Fruit fly (Drosophila melanogaster) whole organism, embryonic: ENCODE results near the gene dysf.

Experiments
- Ada2b ChIP-seq: fragments of 200-800 bp; sonication (Bioruptor generic); IDR thresholded peaks from 2 replicates; pipeline ENCODE4 v1.3.6; 2022; ENCODE audit warnings: missing biosample characterization, missing genetic modification characterization
- CG11247 ChIP-seq: fragments of 200-800 bp; sonication (Bioruptor generic); IDR thresholded peaks from 2 replicates; pipeline ENCODE4 v1.3.6; 2022; ENCODE audit warnings: missing biosample characterization, missing genetic modification characterization
- CG13624 ChIP-seq: fragments of 200-800 bp; sonication (Bioruptor generic); optimal IDR thresholded peaks from 2 replicates; lab custom pipeline; 2016; ENCODE audit warnings: missing biosample characterization, missing genetic modification characterization
- CG14441 ChIP-seq: fragments of 200-800 bp; sonication (Bioruptor generic); IDR thresholded peaks from 2 replicates; pipeline ENCODE4 v1.3.6; 2022; ENCODE audit warnings: missing biosample characterization, missing genetic modification characterization
- CG1647 ChIP-seq: fragments of 200-800 bp; sonication (Bioruptor generic); optimal IDR thresholded peaks from 3 replicates; lab custom pipeline; 2016; ENCODE audit warnings: missing biosample characterization, missing genetic modification characterization
- CG16815 ChIP-seq: fragments of 200-800 bp; sonication (Bioruptor generic); optimal IDR thresholded peaks from 3 replicates; lab custom pipeline; 2017; ENCODE audit warnings: missing biosample characterization, mild to moderate bottlenecking, missing genetic modification characterization
- CG17361 ChIP-seq: fragments of 200-800 bp; sonication (Bioruptor generic); IDR thresholded peaks from 3 replicates; pipeline ENCODE4 v1.3.6; 2022; ENCODE audit warnings: missing biosample characterization, missing genetic modification characterization
- CG17385 ChIP-seq: fragments of 200-800 bp; sonication (Bioruptor generic); optimal IDR thresholded peaks from 3 replicates; lab custom pipeline; 2018; ENCODE audit warnings: missing biosample characterization, mild to moderate bottlenecking, missing genetic modification characterization
- CG2202 ChIP-seq: fragments of 200-800 bp; sonication (Bioruptor generic); optimal IDR thresholded peaks from 2 replicates; lab custom pipeline; 2018; ENCODE audit warnings: missing biosample characterization, mild to moderate bottlenecking, missing genetic modification characterization
- CG30431 ChIP-seq: fragments of 200-800 bp; sonication (Bioruptor generic); optimal IDR thresholded peaks from 2 replicates; lab custom pipeline; 2017; ENCODE audit warnings: missing biosample characterization, missing genetic modification characterization
- CG4360 ChIP-seq: fragments of 200-800 bp; sonication (Bioruptor generic); IDR thresholded peaks from 2 replicates; pipeline ENCODE4 v1.3.6; 2022; ENCODE audit warnings: missing biosample characterization, missing genetic modification characterization
- CG5245 ChIP-seq: fragments of 200-800 bp; sonication (Bioruptor generic); optimal IDR thresholded peaks from 3 replicates; lab custom pipeline; 2016; ENCODE audit warnings: missing biosample characterization, missing genetic modification characterization
- CG6654 ChIP-seq: fragments of 200-800 bp; sonication (Bioruptor generic); optimal IDR thresholded peaks from 2 replicates; lab custom pipeline; 2017; ENCODE audit warnings: missing biosample characterization, mild to moderate bottlenecking, missing genetic modification characterization
- CG6689 ChIP-seq: fragments of 200-800 bp; sonication (Bioruptor generic); IDR thresholded peaks from 2 replicates; pipeline ENCODE4 v1.3.6; 2022; ENCODE audit warnings: missing biosample characterization, missing genetic modification characterization
- CG7271 ChIP-seq: fragments of 200-800 bp; sonication (Bioruptor generic); optimal IDR thresholded peaks from 2 replicates; lab custom pipeline; 2018; ENCODE audit warnings: missing biosample characterization, mild to moderate bottlenecking, missing genetic modification characterization, moderate library complexity
- CG7357 ChIP-seq: fragments of 200-800 bp; sonication (Bioruptor generic); IDR thresholded peaks from 3 replicates; pipeline ENCODE4 v1.3.6; 2022; ENCODE audit warnings: missing biosample characterization, missing genetic modification characterization
- CG8089 ChIP-seq: fragments of 200-800 bp; sonication (Bioruptor generic); optimal IDR thresholded peaks from 3 replicates; lab custom pipeline; 2016; ENCODE audit warnings: missing biosample characterization, missing genetic modification characterization
- Fer3 ChIP-seq: fragments of 200-800 bp; sonication (Bioruptor generic); optimal IDR thresholded peaks from 2 replicates; lab custom pipeline; 2018; ENCODE audit warnings: missing biosample characterization, mild to moderate bottlenecking, missing genetic modification characterization, moderate library complexity
- HHEX ChIP-seq: fragments of 200-800 bp; sonication (Bioruptor generic); optimal IDR thresholded peaks from 3 replicates; lab custom pipeline; 2017; ENCODE audit warnings: missing biosample characterization, mild to moderate bottlenecking, missing genetic modification characterization, missing genetic modification reagents
- HLH4C ChIP-seq: fragments of 200-800 bp; sonication (Bioruptor generic); IDR thresholded peaks from 3 replicates; pipeline ENCODE4 v1.3.6; 2022; ENCODE audit warnings: missing biosample characterization, missing genetic modification characterization; ENCODE audit not compliant: partially characterized antibody
- NC2α ChIP-seq: fragments of 200-800 bp; sonication (Bioruptor generic); optimal IDR thresholded peaks from 2 replicates; lab custom pipeline; 2016; ENCODE audit warnings: missing biosample characterization, missing genetic modification characterization
- Oli ChIP-seq: fragments of 200-800 bp; sonication (Bioruptor generic); optimal IDR thresholded peaks from 2 replicates; lab custom pipeline; 2018; ENCODE audit warnings: missing biosample characterization, mild to moderate bottlenecking, missing genetic modification characterization, moderate library complexity
- PHDP ChIP-seq: fragments of 200-800 bp; sonication (Bioruptor generic); optimal IDR thresholded peaks from 3 replicates; lab custom pipeline; 2018; ENCODE audit warnings: missing biosample characterization, mild to moderate bottlenecking, missing genetic modification characterization, moderate library complexity
- Rfx ChIP-seq: fragments of 200-800 bp; sonication (Bioruptor generic); IDR thresholded peaks from 2 replicates; pipeline ENCODE4 v1.3.6; 2022; ENCODE audit warnings: missing biosample characterization, missing genetic modification characterization
- Six4 ChIP-seq: fragments of 200-800 bp; sonication (Bioruptor generic); optimal IDR thresholded peaks from 2 replicates; lab custom pipeline; 2016; ENCODE audit warnings: missing biosample characterization, missing genetic modification characterization
- Stat92E ChIP-seq, 3 experiments: fragments of >200 bp in 2 of 3; fragments of 200-800 bp in 1 of 3; sonication (Bioruptor generic) in 1 of 3; optimal IDR thresholded peaks; 2 replicates each; lab custom pipeline; 2017 to 2019; ENCODE audit warnings: missing biosample characterization in 3 of 3, missing genetic modification characterization in 3 of 3, mild to moderate bottlenecking in 1 of 3, moderate library complexity in 1 of 3
- Xbp1 ChIP-seq: fragments of 200-800 bp; sonication (Bioruptor generic); optimal IDR thresholded peaks from 3 replicates; lab custom pipeline; 2016; ENCODE audit warnings: missing biosample characterization, mild to moderate bottlenecking, missing genetic modification characterization
- bab2 ChIP-seq: fragments of 200-800 bp; sonication (Bioruptor generic); optimal IDR thresholded peaks from 2 replicates; lab custom pipeline; 2016; ENCODE audit warnings: missing biosample characterization, missing genetic modification characterization
- br ChIP-seq: fragments of >200 bp; optimal IDR thresholded peaks from 2 replicates; lab custom pipeline; 2017
- cato ChIP-seq: fragments of 200-800 bp; sonication (Bioruptor generic); optimal IDR thresholded peaks from 2 replicates; lab custom pipeline; 2016; ENCODE audit warnings: missing biosample characterization, missing genetic modification characterization, borderline replicate concordance
- chinmo ChIP-seq: fragments of 200-800 bp; sonication (Bioruptor generic); IDR thresholded peaks from 4 replicates; pipeline ENCODE4 v1.3.6; 2022; ENCODE audit warnings: missing biosample characterization, missing genetic modification characterization; ENCODE audit not compliant: partially characterized antibody
- corto ChIP-seq: fragments of 200-800 bp; sonication (Bioruptor generic); optimal IDR thresholded peaks from 2 replicates; lab custom pipeline; 2016; ENCODE audit warnings: missing biosample characterization, mild to moderate bottlenecking, missing genetic modification characterization, moderate library complexity
- fd3F ChIP-seq: fragments of 200-800 bp; sonication (Bioruptor generic); optimal IDR thresholded peaks from 2 replicates; lab custom pipeline; 2018; ENCODE audit warnings: missing biosample characterization, mild to moderate bottlenecking, missing genetic modification characterization, moderate library complexity
- gro ChIP-seq: fragments of 200-800 bp; sonication (Bioruptor generic); optimal IDR thresholded peaks from 2 replicates; lab custom pipeline; 2016; ENCODE audit warnings: missing biosample characterization, missing genetic modification characterization
- hkb ChIP-seq, 2 experiments: fragments of 200-800 bp in 1 of 2; fragments of >200 bp in 1 of 2; sonication (Bioruptor generic) in 1 of 2; IDR thresholded peaks in 1 of 2; optimal IDR thresholded peaks in 1 of 2; 2 replicates each; pipeline versions ENCODE4 v1.3.6 to Lab custom; 2017 to 2022; ENCODE audit warnings: missing biosample characterization in 1 of 2, missing genetic modification characterization in 1 of 2
- kay ChIP-seq: fragments of 200-800 bp; sonication (Bioruptor generic); optimal IDR thresholded peaks from 2 replicates; lab custom pipeline; 2016; ENCODE audit warnings: missing biosample characterization, missing genetic modification characterization
- lmd ChIP-seq: fragments of 200-800 bp; sonication (Bioruptor generic); IDR thresholded peaks from 2 replicates; pipeline ENCODE4 v1.3.6; 2022; ENCODE audit warnings: missing biosample characterization, missing genetic modification characterization
- lov ChIP-seq, 2 experiments: fragments of 200-800 bp in 1 of 2; fragments of >200 bp in 1 of 2; sonication (Bioruptor generic) in 1 of 2; IDR thresholded peaks in 1 of 2; optimal IDR thresholded peaks in 1 of 2; 2 replicates in 1 of 2; 3 replicates in 1 of 2; pipeline versions ENCODE4 v1.3.6 to Lab custom; 2017 to 2022; ENCODE audit warnings: missing biosample characterization in 1 of 2, missing genetic modification characterization in 1 of 2
- mirr ChIP-seq: fragments of 200-800 bp; sonication (Bioruptor generic); optimal IDR thresholded peaks from 3 replicates; lab custom pipeline; 2018; ENCODE audit warnings: missing biosample characterization, mild to moderate bottlenecking, missing genetic modification characterization
- nmo ChIP-seq: fragments of 200-800 bp; sonication (Bioruptor generic); optimal IDR thresholded peaks from 2 replicates; lab custom pipeline; 2018; ENCODE audit warnings: missing biosample characterization, mild to moderate bottlenecking, missing genetic modification characterization, moderate library complexity
- pan ChIP-seq, 4 experiments: fragments of >200 bp in 3 of 4; fragments of 200-800 bp in 1 of 4; sonication (Bioruptor generic) in 1 of 4; optimal IDR thresholded peaks in 3 of 4; IDR thresholded peaks in 1 of 4; 2 replicates each; pipeline versions ENCODE4 v1.3.6 to Lab custom; 2017 to 2022; ENCODE audit warnings: missing biosample characterization in 2 of 4, missing genetic modification characterization in 2 of 4, mixed read lengths in 1 of 4
- pita ChIP-seq: fragments of 200-800 bp; sonication (Bioruptor generic); optimal IDR thresholded peaks from 2 replicates; lab custom pipeline; 2017; ENCODE audit warnings: missing biosample characterization, mild to moderate bottlenecking, missing genetic modification characterization
- ranshi ChIP-seq: fragments of 200-800 bp; sonication (Bioruptor generic); IDR thresholded peaks from 2 replicates; pipeline ENCODE4 v1.3.6; 2022; ENCODE audit warnings: missing biosample characterization, missing genetic modification characterization
- sd ChIP-seq: fragments of 200-800 bp; sonication (Bioruptor generic); optimal IDR thresholded peaks from 3 replicates; lab custom pipeline; 2018; ENCODE audit warnings: missing biosample characterization, mild to moderate bottlenecking, missing genetic modification characterization, moderate library complexity
- slou ChIP-seq: fragments of 200-800 bp; sonication (Bioruptor generic); optimal IDR thresholded peaks from 3 replicates; lab custom pipeline; 2016; ENCODE audit warnings: missing biosample characterization, missing genetic modification characterization
- stc ChIP-seq: fragments of 200-800 bp; sonication (Bioruptor generic); IDR thresholded peaks from 2 replicates; pipeline ENCODE4 v1.3.6; 2022; ENCODE audit warnings: missing biosample characterization, missing genetic modification characterization
- tap ChIP-seq: fragments of 200-800 bp; optimal IDR thresholded peaks from 3 replicates; lab custom pipeline; 2019; ENCODE audit warnings: missing biosample characterization, mild to moderate bottlenecking, missing genetic modification characterization, moderate library complexity
- trem ChIP-seq: fragments of 200-800 bp; optimal IDR thresholded peaks from 3 replicates; lab custom pipeline; 2019; ENCODE audit warnings: missing biosample characterization, mild to moderate bottlenecking, missing genetic modification characterization, moderate library complexity
- wor ChIP-seq: fragments of 200-800 bp; sonication (Bioruptor generic); IDR thresholded peaks from 2 replicates; pipeline ENCODE4 v1.3.6; 2022; ENCODE audit warnings: missing biosample characterization, missing genetic modification characterization
- zfh2 ChIP-seq: fragments of 200-800 bp; sonication (Bioruptor generic); optimal IDR thresholded peaks from 2 replicates; lab custom pipeline; 2016; ENCODE audit warnings: missing biosample characterization, missing genetic modification characterization

The dysf gene

DNA sequence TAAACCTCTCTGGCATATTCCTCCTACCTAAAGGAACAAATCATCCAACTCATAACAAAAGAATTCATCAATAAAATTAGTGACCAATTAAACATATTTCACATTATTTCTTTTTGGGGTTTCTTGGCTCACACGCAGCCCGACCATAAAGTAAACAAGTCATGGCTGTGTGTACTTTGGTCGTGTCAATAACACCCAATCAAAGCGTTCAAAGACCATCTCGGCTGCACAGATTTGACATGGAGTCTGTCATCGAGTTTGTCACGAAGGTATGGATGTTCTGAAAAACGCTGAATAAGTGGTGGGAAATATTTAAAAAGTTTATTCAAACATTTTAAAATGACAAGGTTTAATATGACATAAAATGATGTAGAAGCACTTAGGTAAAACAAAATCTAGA lies 32.1 kb upstream of the dysf start (continued):
- TF ChIP-seq lov (optimal IDR thresholded peaks at IDR 0.05; lab: Kevin White, UChicago) (no peak), lov (GFP tag; IDR thresholded peaks at IDR 0.05; lab: Robert Waterston, UW) (peak; percentile 41; the same call in 1 of the 3 replicates), CG2202 (tag; lab: Kevin White, UChicago) (peak; percentile 42), cato (peak; percentile 21), CG13624 (GFP tag; lab: Kevin White, UChicago) (peak; percentile 1), Fer3 (tag; lab: Kevin White, UChicago) (peak; percentile 53), Six4 (GFP tag; lab: Kevin White, UChicago) (no peak), corto (GFP tag; lab: Kevin White, UChicago) (no peak), nmo (GFP tag; lab: Kevin White, UChicago) (peak; percentile 8), gro (GFP tag; lab: Kevin White, UChicago) (no peak), chinmo (GFP tag; lab: Robert Waterston, UW) (no peak), Xbp1 (GFP tag; lab: Kevin White, UChicago) (no peak), Oli (tag; lab: Kevin White, UChicago) (no peak), CG5245 (GFP tag; lab: Kevin White, UChicago) (no peak), PHDP (peak; percentile 62), NC2α (GFP tag; lab: Kevin White, UChicago) (no peak), CG17361 (no peak), CG8089 (GFP tag; lab: Kevin White, UChicago) (peak; percentile 9), kay (GFP tag; lab: Kevin White, UChicago) (no peak), wor (no peak), bab2 (peak; percentile 27), CG7271 (tag; lab: Kevin White, UChicago) (no peak), HLH4C (no peak), trem (tag; lab: Kevin White, UChicago) (no peak), pita (no peak), tap (tag; lab: Kevin White, UChicago) (peak; percentile 16), pan (optimal IDR thresholded peaks at IDR 0.05; lab: Kevin White, UChicago) (no peak), pan (GFP tag; optimal IDR thresholded peaks at IDR 0.05 in 1 of 2, IDR thresholded peaks at IDR 0.05 in 1 of 2) (peak in 1 of 2 experiments; percentile 15), lmd (no peak), zfh2 (GFP tag; lab: Kevin White, UChicago) (no peak), CG17385 (GFP tag; lab: Kevin White, UChicago) (peak; percentile 23), CG4360 (GFP tag; lab: Robert Waterston, UW) (no peak), CG14441 (GFP tag; lab: Robert Waterston, UW) (no peak), CG7357 (GFP tag; lab: Robert Waterston, UW) (no peak), Stat92E (GFP tag; optimal IDR thresholded peaks at IDR 0.05; lab: Kevin White, UChicago) (no peak), fd3F (peak; percentile 53), CG1647 (GFP tag; lab: Kevin White, UChicago) (peak; percentile 22), CG16815 (GFP tag; lab: Kevin White, UChicago) (no peak), CG30431 (GFP tag; lab: Kevin White, UChicago) (no peak), hkb (optimal IDR thresholded peaks at IDR 0.05; lab: Kevin White, UChicago) (no peak), hkb (GFP tag; IDR thresholded peaks at IDR 0.05; lab: Robert Waterston, UW) (peak; percentile 52; the same call in 1 of the 2 replicates), HHEX (GFP tag; lab: Kevin White, UChicago) (peak; percentile 47), mirr (GFP tag; lab: Kevin White, UChicago) (peak; percentile 46), CG11247 (peak; percentile 62), CG6654 (no peak), CG6689 (GFP tag; lab: Robert Waterston, UW) (no peak), sd (tag; lab: Kevin White, UChicago) (no peak), stc (GFP tag; lab: Robert Waterston, UW) (peak; percentile 40; the same call in 1 of the 2 replicates), br (lab: Kevin White, UChicago) (no peak), Rfx (GFP tag; lab: Robert Waterston, UW) (peak; percentile 46; the same call in 1 of the 2 replicates), slou (GFP tag; lab: Kevin White, UChicago) (peak; percentile 17), Ada2b (GFP tag; lab: Robert Waterston, UW) (peak; percentile 45; the same call in 1 of the 2 replicates), ranshi (GFP tag; lab: Robert Waterston, UW) (no peak)
